Worm (Caenorhabditis elegans): ENCODE data around the gene vap-2.

vap-2 gene

DNA sequence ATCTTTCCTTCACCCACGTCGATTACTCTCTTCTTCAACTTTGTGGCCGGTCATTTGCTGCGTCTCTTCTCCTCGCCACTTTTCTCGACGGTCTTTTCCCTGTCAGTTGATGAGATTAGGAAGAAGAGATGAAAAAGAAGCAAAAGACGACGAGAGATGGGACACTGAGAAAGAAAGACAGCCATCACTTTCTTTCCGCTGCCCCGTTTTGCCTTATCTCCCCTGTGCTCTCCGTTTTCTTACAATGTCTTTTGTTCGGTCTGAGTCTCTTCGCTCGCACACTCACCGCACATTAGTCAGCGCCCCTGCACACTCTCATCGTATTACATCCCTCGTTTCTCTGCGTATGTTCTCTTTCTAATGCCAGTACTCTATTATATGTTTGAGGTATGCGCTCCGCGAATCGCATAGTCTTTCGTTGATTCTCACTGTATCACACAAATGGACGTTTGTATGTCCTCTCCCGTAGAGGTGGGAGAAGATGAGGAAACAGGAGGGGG, 26.2 kb downstream of the vap-2 start (continued):
- 0 out of 2 replicates have a peak, but pooled peaks have one; percentile 16 for TF ChIP-seq unc-98 (GFP tag; IDR thresholded peaks at IDR 0.05)
- TF ChIP-seq nhr-77 (tag; optimal IDR thresholded peaks at IDR 0.05) = peak; percentile 96
- peak; percentile 95 for TF ChIP-seq elt-2 (tag; optimal IDR thresholded peaks at IDR 0.05)
- TF ChIP-seq nhr-28 (tag; optimal IDR thresholded peaks at IDR 0.05) = no peak
- TF ChIP-seq efl-1 (optimal IDR thresholded peaks at IDR 0.05) = peak; percentile 74 to 90
- TF ChIP-seq efl-1 (GFP tag; optimal IDR thresholded peaks at IDR 0.05 in 1 of 2) = peak; percentile 28 to 95
- TF ChIP-seq fos-1 (tag; optimal IDR thresholded peaks at IDR 0.05) = peak; percentile 95
- peak; percentile 98 for TF ChIP-seq swsn-7 (tag; optimal IDR thresholded peaks at IDR 0.05)
- TF ChIP-seq lin-15B (tag; optimal IDR thresholded peaks at IDR 0.05) = no peak
- peak; percentile 96 for TF ChIP-seq ztf-4 (tag; optimal IDR thresholded peaks at IDR 0.05)
- TF ChIP-seq F16B12.6 (tag; optimal IDR thresholded peaks at IDR 0.05) = no peak
- no peak for TF ChIP-seq unc-30 (tag; optimal IDR thresholded peaks at IDR 0.05)
- no peak for TF ChIP-seq ceh-90 (tag; optimal IDR thresholded peaks at IDR 0.05)
- peak; percentile 53 for TF ChIP-seq pqm-1 (tag; optimal IDR thresholded peaks at IDR 0.05)
- TF ChIP-seq isw-1 (GFP tag; IDR thresholded peaks at IDR 0.05) = peak; percentile 84
- TF ChIP-seq aly-2 (tag; optimal IDR thresholded peaks at IDR 0.05) = peak; percentile 26
- peak; percentile 89 to 93 for TF ChIP-seq lsy-2 (tag; optimal IDR thresholded peaks at IDR 0.05)
- peak; percentile 99 for TF ChIP-seq tbx-2 (tag; optimal IDR thresholded peaks at IDR 0.05)
- peak; percentile 82 for TF ChIP-seq ces-1 (GFP tag; optimal IDR thresholded peaks at IDR 0.05)
- TF ChIP-seq fkh-8 (tag; optimal IDR thresholded peaks at IDR 0.05) = peak; percentile 95
- peak; percentile 84 for TF ChIP-seq sox-4 (tag; optimal IDR thresholded peaks at IDR 0.05)
- TF ChIP-seq nhr-237 (tag; optimal IDR thresholded peaks at IDR 0.05) = peak; percentile 91
- TF ChIP-seq tlp-1 (tag; optimal IDR thresholded peaks at IDR 0.05) = no peak
- TF ChIP-seq lir-3 (tag; optimal IDR thresholded peaks at IDR 0.05; ENCODE audit: poor library complexity) = peak; percentile 87
- TF ChIP-seq dsc-1 (tag; optimal IDR thresholded peaks at IDR 0.05) = peak; percentile 97
- peak; percentile 93 for TF ChIP-seq nhr-11 (tag; optimal IDR thresholded peaks at IDR 0.05)
- no peak for TF ChIP-seq ceh-63 (GFP tag; optimal IDR thresholded peaks at IDR 0.05)
- peak; percentile 62 for TF ChIP-seq lin-39 (tag; optimal IDR thresholded peaks at IDR 0.05)
- peak; percentile 29 to 86 (median 79) for TF ChIP-seq ceh-82 (tag; optimal IDR thresholded peaks at IDR 0.05)
- TF ChIP-seq pax-3 (tag; optimal IDR thresholded peaks at IDR 0.05) = peak; percentile 80
- TF ChIP-seq lin-35 (GFP tag; optimal IDR thresholded peaks at IDR 0.05) = peak; percentile 68 to 85
- TF ChIP-seq ets-5 (GFP tag; IDR thresholded peaks at IDR 0.05) = no peak
- TF ChIP-seq egl-13 (tag; optimal IDR thresholded peaks at IDR 0.05) = peak; percentile 94

- TF ChIP-seq nhr-85 (tag) (peak; percentile 42), lin-15B (tag; optimal IDR thresholded peaks at IDR 0.05) (no peak), sup-37 (GFP tag; optimal IDR thresholded peaks at IDR 0.05) (no peak), fkh-8 (tag; optimal IDR thresholded peaks at IDR 0.05) (peak; percentile 31), egl-13 (tag; optimal IDR thresholded peaks at IDR 0.05) (peak; percentile 45), hlh-4 (tag; optimal IDR thresholded peaks at IDR 0.05) (no peak), elt-3 (tag; optimal IDR thresholded peaks at IDR 0.05) (no peak), nhr-19 (GFP tag; conservative IDR thresholded peaks at IDR 0.05) (no peak), nhr-84 (tag; optimal IDR thresholded peaks at IDR 0.05) (no peak), nhr-47 (tag; optimal IDR thresholded peaks at IDR 0.05) (peak; percentile 26), nhr-28 (tag; optimal IDR thresholded peaks at IDR 0.05) (no peak), Y116A8C.19 (tag; optimal IDR thresholded peaks at IDR 0.05; ENCODE audit: borderline replicate concordance) (no peak), efl-3 (GFP tag; optimal IDR thresholded peaks at IDR 0.05) (no peak), hpl-2 (GFP tag; optimal IDR thresholded peaks at IDR 0.05) (no peak), lin-14 (GFP tag; optimal IDR thresholded peaks at IDR 0.05) (peak; percentile 50), ces-1 (GFP tag; optimal IDR thresholded peaks at IDR 0.05) (no peak), unc-86 (tag; optimal IDR thresholded peaks at IDR 0.05) (peak; percentile 9), snu-23 (GFP tag; optimal IDR thresholded peaks at IDR 0.05) (no peak), zag-1 (tag; optimal IDR thresholded peaks at IDR 0.05) (no peak), nhr-90 (tag; optimal IDR thresholded peaks at IDR 0.05; ENCODE audit: poor library complexity) (no peak)
These were observed 29.0 kb downstream of the vap-2 start for ce11 chrX:10763383-10763782.
